Worm (Caenorhabditis elegans) whole organism, L4 larva: ENCODE data around the gene hpo-15.

ENCODE experiments used
- D1046.2 ChIP-seq: fragments of 200-800 bp; sonication (Bioruptor generic); IDR thresholded peaks from 2 replicates; pipeline ENCODE4 v1.3.6; 2022; ENCODE audit warnings: missing genetic modification characterization, missing compliant biosample characterization
- F37D6.2 ChIP-seq: sonication (generic microtip); optimal IDR thresholded peaks from 2 replicates; lab custom pipeline; 2016; ENCODE audit warnings: mild to moderate bottlenecking, missing genetic modification characterization, missing compliant biosample characterization
- F49E8.2 ChIP-seq: sonication (generic microtip); optimal IDR thresholded peaks from 2 replicates; lab custom pipeline; 2016; ENCODE audit warnings: missing compliant biosample characterization, mild to moderate bottlenecking, missing genetic modification characterization, borderline replicate concordance
- Y105C5A.15 ChIP-seq: fragments of 200-800 bp; sonication (Bioruptor generic); IDR thresholded peaks from 2 replicates; pipeline ENCODE4 v1.3.6; 2022; ENCODE audit warnings: missing genetic modification characterization, missing compliant biosample characterization
- Y5F2A.4 ChIP-seq: fragments of 200-800 bp; sonication (Bioruptor generic); optimal IDR thresholded peaks from 2 replicates; lab custom pipeline; 2018; ENCODE audit warnings: mild to moderate bottlenecking, missing genetic modification characterization, missing compliant biosample characterization
- Y75B8A.6 ChIP-seq: fragments of 200-800 bp; sonication (Bioruptor generic); IDR thresholded peaks from 2 replicates; pipeline ENCODE4 v1.3.6; 2022; ENCODE audit warnings: missing genetic modification reagents, missing genetic modification characterization, missing compliant biosample characterization
- ZK337.2 ChIP-seq: fragments of 200-800 bp; sonication (Bioruptor generic); IDR thresholded peaks from 2 replicates; pipeline ENCODE4 v1.3.6; 2022; ENCODE audit warnings: missing genetic modification reagents, missing genetic modification characterization, missing compliant biosample characterization
- ZK546.5 ChIP-seq, 2 experiments: sonication (generic microtip); optimal IDR thresholded peaks; 2 replicates each; lab custom pipeline; 2017; ENCODE audit warnings: missing biosample characterization in 2 of 2, missing genetic modification characterization in 2 of 2
- aha-1 ChIP-seq: fragments of 150-350 bp; peaks from one replicate; lab custom pipeline; 2014; ENCODE audit warnings: missing biosample characterization, missing genetic modification characterization
- ama-1 ChIP-seq: fragments of 150-350 bp; optimal IDR thresholded peaks from 2 replicates; lab custom pipeline; 2014; ENCODE audit warnings: inconsistent platforms, mixed read lengths
- attf-4 ChIP-seq: sonication (generic microtip); optimal IDR thresholded peaks from 3 replicates; lab custom pipeline; 2017; ENCODE audit warnings: missing biosample characterization, missing genetic modification characterization
- ceh-20 ChIP-seq: fragments of 200-800 bp; sonication (Bioruptor generic); IDR thresholded peaks from 2 replicates; pipeline ENCODE4 v1.3.6; 2022; ENCODE audit warnings: missing genetic modification reagents, missing genetic modification characterization, missing compliant biosample characterization
- ceh-32 ChIP-seq: sonication (generic microtip); optimal IDR thresholded peaks from 2 replicates; lab custom pipeline; 2016; ENCODE audit warnings: mild to moderate bottlenecking, missing genetic modification characterization, missing compliant biosample characterization; ENCODE audit not compliant: poor library complexity
- ceh-44 ChIP-seq: fragments of 200-800 bp; sonication (Bioruptor generic); IDR thresholded peaks from 2 replicates; pipeline ENCODE4 v1.3.6; 2022; ENCODE audit warnings: missing genetic modification reagents, missing genetic modification characterization, missing compliant biosample characterization
- ceh-82 ChIP-seq: sonication (generic microtip); optimal IDR thresholded peaks from 2 replicates; lab custom pipeline; 2017; ENCODE audit warnings: missing biosample characterization, missing genetic modification characterization
- cey-2 ChIP-seq: sonication (generic microtip); optimal IDR thresholded peaks from 3 replicates; lab custom pipeline; 2017; ENCODE audit warnings: missing genetic modification characterization, mild to moderate bottlenecking, missing compliant biosample characterization, antibody characterized with exemption, borderline replicate concordance; ENCODE audit not compliant: insufficient read depth
- daf-16 ChIP-seq, 3 experiments: sonication (generic microtip); optimal IDR thresholded peaks; 2 replicates each; lab custom pipeline; 2016 to 2017; ENCODE audit warnings: missing genetic modification characterization in 3 of 3, missing genetic modification reagents in 3 of 3, mild to moderate bottlenecking in 2 of 3, missing compliant biosample characterization in 2 of 3, missing biosample characterization in 1 of 3, moderate library complexity in 1 of 3
- daf-19 ChIP-seq: fragments of 200-800 bp; sonication (Bioruptor generic); conservative IDR thresholded peaks from 2 replicates; pipeline ENCODE4 v1.3.6; 2022; ENCODE audit warnings: missing genetic modification characterization, missing compliant biosample characterization
- dmd-6 ChIP-seq: fragments of 200-800 bp; sonication (Bioruptor generic); IDR thresholded peaks from 2 replicates; pipeline ENCODE4 v1.3.6; 2022; ENCODE audit warnings: missing genetic modification reagents, missing genetic modification characterization, missing compliant biosample characterization
- dmd-8 ChIP-seq: fragments of 200-800 bp; sonication (Bioruptor generic); IDR thresholded peaks from 2 replicates; pipeline ENCODE4 v1.3.6; 2022; ENCODE audit warnings: missing genetic modification characterization, missing compliant biosample characterization
- dmd-9 ChIP-seq: fragments of 200-800 bp; sonication (Bioruptor generic); IDR thresholded peaks from 2 replicates; pipeline ENCODE4 v1.3.6; 2022; ENCODE audit warnings: missing genetic modification reagents, missing genetic modification characterization, missing compliant biosample characterization
- dpl-1 ChIP-seq: fragments of 150-350 bp; optimal IDR thresholded peaks from 2 replicates; lab custom pipeline; 2014; ENCODE audit warnings: missing biosample characterization, missing genetic modification reagents, missing genetic modification characterization
- dve-1 ChIP-seq: sonication (generic microtip); optimal IDR thresholded peaks from 2 replicates; lab custom pipeline; 2017; ENCODE audit warnings: antibody characterized with exemption, mild to moderate bottlenecking, missing genetic modification characterization, missing compliant biosample characterization; ENCODE audit not compliant: insufficient read depth
- egl-43 ChIP-seq: fragments of 200-800 bp; sonication (Bioruptor generic); IDR thresholded peaks from 2 replicates; pipeline ENCODE4 v1.3.6; 2022; ENCODE audit warnings: missing genetic modification reagents, missing genetic modification characterization, missing compliant biosample characterization
- fkh-10 ChIP-seq: fragments of 150-350 bp; optimal IDR thresholded peaks from 2 replicates; lab custom pipeline; 2014; ENCODE audit warnings: missing biosample characterization, missing genetic modification reagents, missing genetic modification characterization
- hif-1 ChIP-seq, 2 experiments: sonication (generic microtip); optimal IDR thresholded peaks; 2 replicates each; lab custom pipeline; 2016 to 2017; ENCODE audit warnings: missing compliant biosample characterization in 2 of 2, missing genetic modification characterization in 2 of 2, missing genetic modification reagents in 2 of 2, missing genotype in 2 of 2, mild to moderate bottlenecking in 1 of 2
- hlh-11 ChIP-seq: fragments of 200-800 bp; sonication (Bioruptor generic); optimal IDR thresholded peaks from 2 replicates; lab custom pipeline; 2018; ENCODE audit warnings: mild to moderate bottlenecking, missing genetic modification characterization, missing compliant biosample characterization
- hlh-30 ChIP-seq: sonication (generic microtip); optimal IDR thresholded peaks from 2 replicates; lab custom pipeline; 2017; ENCODE audit warnings: antibody characterized with exemption, mild to moderate bottlenecking, missing genetic modification characterization, missing compliant biosample characterization; ENCODE audit not compliant: insufficient read depth
- lim-7 ChIP-seq: fragments of 200-800 bp; sonication (Bioruptor generic); IDR thresholded peaks from 2 replicates; pipeline ENCODE4 v1.3.6; 2022; ENCODE audit warnings: missing genetic modification characterization, missing compliant biosample characterization
- lin-29 ChIP-seq: fragments of 200-800 bp; sonication (Bioruptor generic); IDR thresholded peaks from 2 replicates; pipeline ENCODE4 v1.3.6; 2022; ENCODE audit warnings: missing genetic modification reagents, missing genetic modification characterization, missing compliant biosample characterization
- lin-38 ChIP-seq: fragments of 200-800 bp; sonication (Bioruptor generic); IDR thresholded peaks from 2 replicates; pipeline ENCODE4 v1.3.6; 2022; ENCODE audit warnings: missing genetic modification reagents, missing genetic modification characterization, missing compliant biosample characterization
- lir-3 ChIP-seq: sonication (generic microtip); optimal IDR thresholded peaks from 2 replicates; lab custom pipeline; 2016; ENCODE audit warnings: mild to moderate bottlenecking, missing genetic modification characterization, missing compliant biosample characterization
- mdl-1 ChIP-seq, 2 experiments: fragments of 150-350 bp in 1 of 2; sonication (generic microtip) in 1 of 2; optimal IDR thresholded peaks; 2 replicates each; lab custom pipeline; 2014 to 2017; ENCODE audit warnings: missing biosample characterization in 2 of 2, missing genetic modification characterization in 2 of 2
- mdt-29 ChIP-seq: fragments of 200-800 bp; sonication (Bioruptor generic); IDR thresholded peaks from 2 replicates; pipeline ENCODE4 v1.3.6; 2022; ENCODE audit warnings: missing genetic modification reagents, missing genetic modification characterization, missing compliant biosample characterization
- mep-1 ChIP-seq: fragments of 150-350 bp; sonication (generic microtip); optimal IDR thresholded peaks from 3 replicates; lab custom pipeline; 2014; ENCODE audit warnings: missing biosample characterization, missing genetic modification characterization
- nhr-102 ChIP-seq: sonication (generic microtip); optimal IDR thresholded peaks from 2 replicates; lab custom pipeline; 2016; ENCODE audit warnings: mild to moderate bottlenecking, missing genetic modification characterization, moderate library complexity, missing compliant biosample characterization
- nhr-11 ChIP-seq: fragments of 150-350 bp; optimal IDR thresholded peaks from 2 replicates; lab custom pipeline; 2014; ENCODE audit warnings: missing biosample characterization, missing genetic modification characterization
- nhr-237 ChIP-seq: sonication (generic microtip); optimal IDR thresholded peaks from 2 replicates; lab custom pipeline; 2017; ENCODE audit warnings: missing biosample characterization, missing genetic modification characterization
- nhr-42 ChIP-seq: fragments of 200-800 bp; sonication (Bioruptor generic); IDR thresholded peaks from 2 replicates; pipeline ENCODE4 v1.3.6; 2022; ENCODE audit warnings: missing genetic modification characterization, missing compliant biosample characterization
- nhr-77 ChIP-seq: fragments of 150-350 bp; optimal IDR thresholded peaks from 2 replicates; lab custom pipeline; 2014; ENCODE audit warnings: missing biosample characterization, missing genetic modification characterization
- php-3 ChIP-seq: fragments of 200-800 bp; sonication (Bioruptor generic); IDR thresholded peaks from 2 replicates; pipeline ENCODE4 v1.3.6; 2022; ENCODE audit warnings: missing genetic modification reagents, missing genetic modification characterization, missing compliant biosample characterization
- pqm-1 ChIP-seq: sonication (generic microtip); optimal IDR thresholded peaks from 2 replicates; lab custom pipeline; 2017; ENCODE audit warnings: missing biosample characterization, missing genetic modification characterization
- rbr-2 ChIP-seq: sonication (generic microtip); optimal IDR thresholded peaks from 2 replicates; lab custom pipeline; 2016; ENCODE audit warnings: missing genotype, missing genetic modification characterization, missing compliant biosample characterization
- saeg-2 ChIP-seq: fragments of 200-800 bp; sonication (Bioruptor generic); IDR thresholded peaks from 2 replicates; pipeline ENCODE4 v1.3.6; 2022; ENCODE audit warnings: missing genetic modification reagents, missing genetic modification characterization, missing compliant biosample characterization
- sdz-12 ChIP-seq: fragments of 200-800 bp; sonication (Bioruptor generic); optimal IDR thresholded peaks from 2 replicates; lab custom pipeline; 2018; ENCODE audit warnings: mild to moderate bottlenecking, missing genetic modification characterization, missing compliant biosample characterization
- set-16 ChIP-seq: fragments of 200-800 bp; sonication (Bioruptor generic); IDR thresholded peaks from 2 replicates; pipeline ENCODE4 v1.3.6; 2022; ENCODE audit warnings: missing genetic modification reagents, missing genetic modification characterization, missing compliant biosample characterization
- skn-1 ChIP-seq: fragments of 150-350 bp; optimal IDR thresholded peaks from 2 replicates; lab custom pipeline; 2014; ENCODE audit warnings: missing biosample characterization, missing genetic modification characterization
- spr-1 ChIP-seq: sonication (generic microtip); optimal IDR thresholded peaks from 2 replicates; lab custom pipeline; 2016; ENCODE audit warnings: mild to moderate bottlenecking, missing genetic modification characterization, missing compliant biosample characterization
- unc-39 ChIP-seq: sonication (generic microtip); optimal IDR thresholded peaks from 2 replicates; lab custom pipeline; 2017; ENCODE audit warnings: missing biosample characterization, missing genetic modification characterization
- unc-62 ChIP-seq, 3 experiments: fragments of 150-350 bp in 1 of 3; sonication (generic microtip); optimal IDR thresholded peaks in 2 of 3; peaks in 1 of 3; 1 replicate in 1 of 3; 2 replicates in 2 of 3; lab custom pipeline; 2014 to 2017; ENCODE audit warnings: missing biosample characterization in 3 of 3, missing genetic modification characterization in 3 of 3, missing genetic modification reagents in 3 of 3, missing genotype in 1 of 3
- ztf-11 ChIP-seq: fragments of 150-350 bp; optimal IDR thresholded peaks from 2 replicates; lab custom pipeline; 2014; ENCODE audit warnings: missing biosample characterization, missing genetic modification characterization

The hpo-15 gene

ce11 chrV:5512559-5512958 lies 1.1 kb downstream of the hpo-15 start (continued):
- TF ChIP-seq pqm-1 (tag; lab: Kevin White, UChicago) (peak; percentile 94), ceh-32 (tag; lab: Kevin White, UChicago) (no peak), cey-2 (no peak), nhr-237 (no peak), lin-29 (no peak), hlh-11 (tag; lab: Kevin White, UChicago) (peak; percentile 71), ama-1 (no peak), rbr-2 (tag; lab: Kevin White, UChicago) (no peak), ceh-82 (tag; lab: Kevin White, UChicago) (no peak), egl-43 (no peak), hlh-30 (tag; lab: Kevin White, UChicago) (peak; percentile 7), set-16 (GFP tag; lab: Robert Waterston, UW) (no peak), lim-7 (GFP tag; lab: Robert Waterston, UW) (no peak), Y75B8A.6 (GFP tag; lab: Robert Waterston, UW) (0 out of 2 replicates have a peak, but pooled peaks have one; percentile 55), dmd-6 (peak; percentile 94), unc-39 (tag; lab: Kevin White, UChicago) (no peak), F37D6.2 (no peak), ceh-44 (GFP tag; lab: Robert Waterston, UW) (no peak), daf-16 (GFP tag; optimal IDR thresholded peaks at IDR 0.05; lab: Kevin White, UChicago) (no peak), daf-16 (tag; optimal IDR thresholded peaks at IDR 0.05; lab: Kevin White, UChicago) (peak; percentile 44), daf-19 (GFP tag; lab: Robert Waterston, UW) (no peak), skn-1 (tag; lab: Kevin White, UChicago) (no peak), mep-1 (tag; lab: Kevin White, UChicago) (no peak), F49E8.2 (tag; lab: Kevin White, UChicago) (no peak), sdz-12 (no peak), nhr-77 (peak; percentile 47), mdl-1 (tag; optimal IDR thresholded peaks at IDR 0.05; lab: Kevin White, UChicago) (no peak), hif-1 (tag; optimal IDR thresholded peaks at IDR 0.05; lab: Kevin White, UChicago) (no peak), D1046.2 (GFP tag; lab: Robert Waterston, UW) (no peak), dpl-1 (no peak), mdt-29 (GFP tag; lab: Robert Waterston, UW) (no peak), ZK546.5 (tag; optimal IDR thresholded peaks at IDR 0.05; lab: Kevin White, UChicago) (no peak), attf-4 (tag; lab: Kevin White, UChicago) (no peak), ceh-20 (GFP tag; lab: Robert Waterston, UW) (no peak), dmd-8 (no peak), nhr-102 (tag; lab: Kevin White, UChicago) (no peak), lir-3 (no peak), spr-1 (tag; lab: Kevin White, UChicago) (no peak), fkh-10 (GFP tag; lab: Kevin White, UChicago) (no peak), ZK337.2 (GFP tag; lab: Robert Waterston, UW) (no peak)

ce11 chrV:5511720-5512119 lies 1.9 kb downstream of the hpo-15 start:
- peak; percentile 10 for TF ChIP-seq hlh-11 (tag; lab: Kevin White, UChicago)
- no peak for TF ChIP-seq unc-62 (GFP tag; optimal IDR thresholded peaks at IDR 0.05 in 1 of 2; lab: Kevin White, UChicago)
- no peak for TF ChIP-seq unc-62 (tag; optimal IDR thresholded peaks at IDR 0.05; lab: Kevin White, UChicago)
- TF ChIP-seq lim-7 (GFP tag; lab: Robert Waterston, UW) = no peak
- no peak for TF ChIP-seq ztf-11
- no peak for TF ChIP-seq nhr-102 (tag; lab: Kevin White, UChicago)
- no peak for TF ChIP-seq Y105C5A.15 (GFP tag; lab: Robert Waterston, UW)
- TF ChIP-seq aha-1 = peak; percentile 31
- TF ChIP-seq D1046.2 (GFP tag; lab: Robert Waterston, UW) = no peak
- no peak for TF ChIP-seq lin-38 (GFP tag; lab: Robert Waterston, UW)
- no peak for TF ChIP-seq saeg-2 (GFP tag; lab: Robert Waterston, UW)
- TF ChIP-seq dmd-9 (GFP tag; lab: Robert Waterston, UW) = no peak
- TF ChIP-seq nhr-11 (tag; lab: Kevin White, UChicago) = no peak
- TF ChIP-seq dve-1 (tag; lab: Kevin White, UChicago) = peak; percentile 33
- peak; percentile 1 for TF ChIP-seq hlh-30 (tag; lab: Kevin White, UChicago)
- TF ChIP-seq Y5F2A.4 = no peak
- TF ChIP-seq nhr-42 (GFP tag; lab: Robert Waterston, UW) = no peak
- TF ChIP-seq nhr-77 = peak; percentile 63
- TF ChIP-seq sdz-12 = no peak
- TF ChIP-seq php-3 (GFP tag; lab: Robert Waterston, UW) = peak; percentile 55; the same call in 1 of the 2 replicates
